Fruit fly (Drosophila melanogaster) whole organism, embryonic: ENCODE measurements around the gene Use1.

ENCODE experiments used
- Antp ChIP-seq: fragments of 200-800 bp; sonication (Bioruptor generic); optimal IDR thresholded peaks from 3 replicates; lab custom pipeline; 2016; ENCODE audit warnings: missing biosample characterization, missing genetic modification characterization
- CG10209 ChIP-seq: fragments of 200-800 bp; sonication (Bioruptor generic); optimal IDR thresholded peaks from 3 replicates; lab custom pipeline; 2017; ENCODE audit warnings: missing biosample characterization, mild to moderate bottlenecking, missing genetic modification characterization, missing genetic modification reagents
- CG10543 ChIP-seq: fragments of 200-800 bp; sonication (Bioruptor generic); optimal IDR thresholded peaks from 3 replicates; lab custom pipeline; 2017; ENCODE audit warnings: missing biosample characterization, mild to moderate bottlenecking, missing genetic modification characterization, moderate library complexity
- CG13296 ChIP-seq: fragments of 200-800 bp; sonication (Bioruptor generic); optimal IDR thresholded peaks from 3 replicates; lab custom pipeline; 2018; ENCODE audit warnings: missing biosample characterization, mild to moderate bottlenecking, missing genetic modification characterization
- CG13424 ChIP-seq: fragments of 200-800 bp; sonication (Bioruptor generic); optimal IDR thresholded peaks from 2 replicates; lab custom pipeline; 2019; ENCODE audit warnings: missing biosample characterization, mild to moderate bottlenecking, missing genetic modification characterization, moderate library complexity
- CG13894 ChIP-seq: fragments of 200-800 bp; sonication (Bioruptor generic); optimal IDR thresholded peaks from 3 replicates; lab custom pipeline; 2018; ENCODE audit warnings: missing biosample characterization, mild to moderate bottlenecking, missing genetic modification characterization, moderate library complexity
- CG14014 ChIP-seq: fragments of 200-800 bp; sonication (Bioruptor generic); IDR thresholded peaks from 2 replicates; pipeline ENCODE4 v1.3.6; 2022; ENCODE audit warnings: missing biosample characterization, missing genetic modification characterization
- CG1832 ChIP-seq: fragments of 200-800 bp; sonication (Bioruptor generic); optimal IDR thresholded peaks from 2 replicates; lab custom pipeline; 2017; ENCODE audit warnings: missing biosample characterization, mild to moderate bottlenecking, missing genetic modification characterization, inconsistent platforms
- CG18764 ChIP-seq: fragments of 200-800 bp; sonication (Bioruptor generic); optimal IDR thresholded peaks from 3 replicates; lab custom pipeline; 2016; ENCODE audit warnings: missing biosample characterization, missing genetic modification characterization
- CG30403 ChIP-seq: fragments of 200-800 bp; sonication (Bioruptor generic); optimal IDR thresholded peaks from 3 replicates; lab custom pipeline; 2016; ENCODE audit warnings: missing biosample characterization, missing genetic modification characterization
- CG31224 ChIP-seq: fragments of 200-800 bp; sonication (Bioruptor generic); IDR thresholded peaks from 2 replicates; pipeline ENCODE4 v1.3.6; 2022; ENCODE audit warnings: missing biosample characterization, missing genetic modification characterization
- CG32767 ChIP-seq: fragments of 200-800 bp; sonication (Bioruptor generic); IDR thresholded peaks from 2 replicates; pipeline ENCODE4 v1.3.6; 2022; ENCODE audit warnings: missing biosample characterization, missing genetic modification characterization
- CG33213 ChIP-seq: fragments of 200-800 bp; sonication (Bioruptor generic); optimal IDR thresholded peaks from 3 replicates; lab custom pipeline; 2016; ENCODE audit warnings: missing biosample characterization, missing genetic modification characterization
- CG3847 ChIP-seq: fragments of 200-800 bp; sonication (Bioruptor generic); IDR thresholded peaks from 2 replicates; pipeline ENCODE4 v1.3.6; 2022; ENCODE audit warnings: missing biosample characterization, missing genetic modification characterization
- CG4707 ChIP-seq: fragments of 200-800 bp; sonication (Bioruptor generic); optimal IDR thresholded peaks from 2 replicates; lab custom pipeline; 2018; ENCODE audit warnings: missing biosample characterization, mild to moderate bottlenecking, missing genetic modification characterization, moderate library complexity
- CG6175 ChIP-seq: fragments of 200-800 bp; sonication (Bioruptor generic); IDR thresholded peaks from 3 replicates; pipeline ENCODE4 v1.3.6; 2022; ENCODE audit warnings: missing biosample characterization, missing genetic modification characterization
- CG6689 ChIP-seq: fragments of 200-800 bp; sonication (Bioruptor generic); IDR thresholded peaks from 2 replicates; pipeline ENCODE4 v1.3.6; 2022; ENCODE audit warnings: missing biosample characterization, missing genetic modification characterization
- CG6765 ChIP-seq: fragments of 200-800 bp; sonication (Bioruptor generic); optimal IDR thresholded peaks from 3 replicates; lab custom pipeline; 2017; ENCODE audit warnings: missing biosample characterization, mild to moderate bottlenecking, missing genetic modification characterization
- CG7928 ChIP-seq: fragments of 200-800 bp; sonication (Bioruptor generic); optimal IDR thresholded peaks from 2 replicates; lab custom pipeline; 2017; ENCODE audit warnings: missing biosample characterization, mild to moderate bottlenecking, missing genetic modification characterization
- CHES-1-like ChIP-seq: fragments of 200-800 bp; sonication (Bioruptor generic); optimal IDR thresholded peaks from 2 replicates; lab custom pipeline; 2016; ENCODE audit warnings: missing biosample characterization, missing genetic modification characterization
- CTCF ChIP-seq: fragments of 200-800 bp; sonication (Bioruptor generic); optimal IDR thresholded peaks from 2 replicates; lab custom pipeline; 2017; ENCODE audit warnings: missing biosample characterization, mild to moderate bottlenecking, missing genetic modification characterization, moderate library complexity
- CrebB ChIP-seq: fragments of 200-800 bp; sonication (Bioruptor generic); optimal IDR thresholded peaks from 3 replicates; lab custom pipeline; 2018; ENCODE audit warnings: missing biosample characterization, mild to moderate bottlenecking, missing genetic modification characterization
- D ChIP-seq, 2 experiments: fragments of 200-800 bp in 1 of 2; fragments of >200 bp in 1 of 2; sonication (Bioruptor generic) in 1 of 2; optimal IDR thresholded peaks; 2 replicates in 1 of 2; 3 replicates in 1 of 2; lab custom pipeline; 2017; ENCODE audit warnings: mild to moderate bottlenecking in 1 of 2, missing biosample characterization in 1 of 2, missing genetic modification characterization in 1 of 2, missing genetic modification reagents in 1 of 2
- Dp ChIP-seq: fragments of 200-800 bp; sonication (Bioruptor generic); optimal IDR thresholded peaks from 2 replicates; lab custom pipeline; 2018; ENCODE audit warnings: missing biosample characterization, mild to moderate bottlenecking, missing genetic modification characterization, moderate library complexity
- Drgx ChIP-seq: fragments of 200-800 bp; sonication (Bioruptor generic); IDR thresholded peaks from 2 replicates; pipeline ENCODE4 v1.3.6; 2022; ENCODE audit warnings: missing biosample characterization, missing genetic modification characterization
- HLH54F ChIP-seq: fragments of 200-800 bp; sonication (Bioruptor generic); optimal IDR thresholded peaks from 3 replicates; lab custom pipeline; 2016; ENCODE audit warnings: missing biosample characterization, missing genetic modification characterization
- Hmr ChIP-seq: fragments of 200-800 bp; sonication (Bioruptor generic); optimal IDR thresholded peaks from 3 replicates; lab custom pipeline; 2017; ENCODE audit warnings: mild to moderate bottlenecking, missing biosample characterization, missing genetic modification reagents, missing genetic modification characterization
- NK7.1 ChIP-seq: fragments of 200-800 bp; sonication (Bioruptor generic); optimal IDR thresholded peaks from 3 replicates; lab custom pipeline; 2016; ENCODE audit warnings: missing biosample characterization, missing genetic modification characterization
- Ptx1 ChIP-seq: fragments of 200-800 bp; sonication (Bioruptor generic); IDR thresholded peaks from 2 replicates; pipeline ENCODE4 v1.3.6; 2022; ENCODE audit warnings: missing biosample characterization, missing genetic modification characterization
- Ssrp ChIP-seq: fragments of 200-800 bp; sonication (Bioruptor generic); optimal IDR thresholded peaks from 2 replicates; lab custom pipeline; 2018; ENCODE audit warnings: missing biosample characterization, mild to moderate bottlenecking, missing genetic modification characterization, moderate library complexity
- Vsx1 ChIP-seq: fragments of 200-800 bp; sonication (Bioruptor generic); optimal IDR thresholded peaks from 2 replicates; lab custom pipeline; 2017; ENCODE audit warnings: missing biosample characterization, mild to moderate bottlenecking, missing genetic modification characterization, missing genetic modification reagents
- bbx ChIP-seq: fragments of 200-800 bp; sonication (Bioruptor generic); IDR thresholded peaks from 2 replicates; pipeline ENCODE4 v1.3.6; 2022; ENCODE audit warnings: missing biosample characterization, missing genetic modification characterization; ENCODE audit not compliant: partially characterized antibody
- ci ChIP-seq: fragments of 200-800 bp; sonication (Bioruptor generic); IDR thresholded peaks from 3 replicates; pipeline ENCODE4 v1.3.6; 2022; ENCODE audit warnings: missing biosample characterization, missing genetic modification characterization
- dpn ChIP-seq, 2 experiments: fragments of 200-800 bp; sonication (Bioruptor generic); optimal IDR thresholded peaks; 3 replicates each; lab custom pipeline; 2016; ENCODE audit warnings: missing biosample characterization in 2 of 2, missing genetic modification characterization in 2 of 2
- eyg ChIP-seq: fragments of 200-800 bp; sonication (Bioruptor generic); optimal IDR thresholded peaks from 3 replicates; lab custom pipeline; 2016; ENCODE audit warnings: missing biosample characterization, missing genetic modification characterization
- gt ChIP-seq: fragments of 200-800 bp; sonication (Bioruptor generic); IDR thresholded peaks from 2 replicates; pipeline ENCODE4 v1.3.6; 2022; ENCODE audit warnings: missing biosample characterization, missing genetic modification characterization
- kni ChIP-seq: fragments of 200-800 bp; sonication (Bioruptor generic); optimal IDR thresholded peaks from 3 replicates; lab custom pipeline; 2017; ENCODE audit warnings: mild to moderate bottlenecking, missing biosample characterization, missing genetic modification reagents, missing genetic modification characterization
- oc ChIP-seq: fragments of 200-800 bp; sonication (Bioruptor generic); optimal IDR thresholded peaks from 2 replicates; lab custom pipeline; 2018; ENCODE audit warnings: missing biosample characterization, mild to moderate bottlenecking, missing genetic modification characterization, moderate library complexity
- pb ChIP-seq: fragments of 200-800 bp; sonication (Bioruptor generic); optimal IDR thresholded peaks from 3 replicates; lab custom pipeline; 2016; ENCODE audit warnings: missing biosample characterization, missing genetic modification characterization
- psq ChIP-seq: fragments of 200-800 bp; sonication (Bioruptor generic); optimal IDR thresholded peaks from 2 replicates; lab custom pipeline; 2017; ENCODE audit warnings: missing biosample characterization, missing genetic modification characterization
- sima ChIP-seq: fragments of 200-800 bp; sonication (Bioruptor generic); optimal IDR thresholded peaks from 2 replicates; lab custom pipeline; 2016; ENCODE audit warnings: missing biosample characterization, missing genetic modification characterization
- sisA ChIP-seq: fragments of 200-800 bp; sonication (Bioruptor generic); IDR thresholded peaks from 2 replicates; pipeline ENCODE4 v1.3.6; 2022; ENCODE audit warnings: missing biosample characterization, missing genetic modification characterization
- slou ChIP-seq: fragments of 200-800 bp; sonication (Bioruptor generic); optimal IDR thresholded peaks from 3 replicates; lab custom pipeline; 2016; ENCODE audit warnings: missing biosample characterization, missing genetic modification characterization
- so ChIP-seq: fragments of 200-800 bp; sonication (Bioruptor generic); IDR thresholded peaks from 3 replicates; pipeline ENCODE4 v1.3.6; 2022; ENCODE audit warnings: missing biosample characterization, missing genetic modification characterization
- ttk ChIP-seq: fragments of 200-800 bp; sonication (Bioruptor generic); IDR thresholded peaks from 2 replicates; pipeline ENCODE4 v2.1.2; 2022; ENCODE audit warnings: missing biosample characterization, missing genetic modification characterization
- twi ChIP-seq: fragments of 200-800 bp; optimal IDR thresholded peaks from 2 replicates; lab custom pipeline; 2019; ENCODE audit warnings: missing biosample characterization, mild to moderate bottlenecking, missing genetic modification characterization, moderate library complexity
- wek ChIP-seq: fragments of 200-800 bp; sonication (Bioruptor generic); optimal IDR thresholded peaks from 3 replicates; lab custom pipeline; 2018; ENCODE audit warnings: missing biosample characterization, mild to moderate bottlenecking, missing genetic modification characterization, moderate library complexity
- zen ChIP-seq: fragments of 200-800 bp; sonication (Bioruptor generic); optimal IDR thresholded peaks from 3 replicates; lab custom pipeline; 2018; ENCODE audit warnings: missing biosample characterization, mild to moderate bottlenecking, missing genetic modification characterization, moderate library complexity

Gene Use1

DNA sequence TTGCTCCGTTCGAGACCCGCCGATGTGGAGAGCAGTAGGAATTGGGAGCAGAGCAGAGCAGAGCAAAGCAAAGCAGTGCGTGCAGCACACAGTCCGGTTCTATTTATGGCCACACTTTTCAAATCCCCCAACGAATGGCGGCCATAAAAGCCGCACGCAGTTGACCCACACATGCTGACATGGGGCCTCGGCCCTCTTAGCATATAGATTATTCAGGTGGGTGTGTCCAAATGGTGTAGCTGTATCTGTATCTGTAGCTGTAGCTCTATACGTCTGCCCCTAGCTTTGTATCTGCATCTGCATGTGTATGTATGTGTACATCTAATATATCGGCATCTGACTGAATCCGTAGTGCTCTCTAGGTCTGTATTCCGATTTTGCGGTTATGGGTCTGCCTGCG is 15.7 kb downstream of the Use1 start (continued):
- TF ChIP-seq slou (GFP tag; lab: Kevin White, UChicago) (no peak), CG30403 (GFP tag; lab: Kevin White, UChicago) (no peak), Ssrp (tag; lab: Kevin White, UChicago) (no peak), CTCF (GFP tag; lab: Kevin White, UChicago) (no peak), D (optimal IDR thresholded peaks at IDR 0.05; lab: Kevin White, UChicago) (no peak), D (GFP tag; optimal IDR thresholded peaks at IDR 0.05; lab: Kevin White, UChicago) (no peak), Antp (no peak), HLH54F (GFP tag; lab: Kevin White, UChicago) (no peak), bbx (GFP tag; lab: Robert Waterston, UW) (peak; percentile 37; the same call in 1 of the 2 replicates), sima (no peak), kni (GFP tag; lab: Kevin White, UChicago) (peak; percentile 55), wek (GFP tag; lab: Kevin White, UChicago) (no peak), CG13296 (no peak), CG1832 (GFP tag; lab: Kevin White, UChicago) (no peak), eyg (no peak), CHES-1-like (GFP tag; lab: Kevin White, UChicago) (no peak), dpn (GFP tag; optimal IDR thresholded peaks at IDR 0.05; lab: Kevin White, UChicago) (no peak), ci (GFP tag; lab: Robert Waterston, UW) (peak; percentile 60; the same call in 1 of the 3 replicates), pb (GFP tag; lab: Kevin White, UChicago) (no peak), sisA (no peak), CrebB (tag; lab: Kevin White, UChicago) (no peak), NK7.1 (GFP tag; lab: Kevin White, UChicago) (no peak), CG4707 (GFP tag; lab: Kevin White, UChicago) (no peak), CG10543 (peak; percentile 47), gt (no peak), Dp (GFP tag; lab: Kevin White, UChicago) (no peak), oc (tag; lab: Kevin White, UChicago) (no peak), ttk (no peak), Hmr (GFP tag; lab: Kevin White, UChicago) (no peak), so (GFP tag; lab: Robert Waterston, UW) (no peak), CG13894 (tag; lab: Kevin White, UChicago) (peak; percentile 76), CG14014 (no peak), CG31224 (no peak), CG13424 (tag; lab: Kevin White, UChicago) (no peak), Vsx1 (GFP tag; lab: Kevin White, UChicago) (no peak), CG6689 (GFP tag; lab: Robert Waterston, UW) (no peak)

DNA sequence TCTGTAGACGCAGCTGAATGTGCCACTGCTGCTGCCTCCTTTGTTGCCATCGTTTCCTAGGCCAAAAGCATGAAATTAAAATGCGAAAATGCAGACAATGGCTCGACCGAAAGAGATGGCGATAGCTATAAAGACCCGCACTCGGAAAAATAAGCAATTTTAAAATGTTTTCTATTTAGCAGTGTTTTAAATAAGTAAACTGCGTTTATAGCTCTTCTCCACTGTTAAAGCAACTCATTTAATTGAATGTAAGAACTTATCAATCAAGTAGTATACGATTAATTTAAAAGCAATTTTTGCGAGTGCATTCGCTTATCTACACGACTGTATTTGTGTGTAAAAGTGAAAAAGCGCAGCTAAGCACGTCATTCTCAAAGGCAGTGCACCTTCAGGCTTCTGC is 17.4 kb downstream of the Use1 start:
- TF ChIP-seq CG6175 (GFP tag; lab: Robert Waterston, UW) = no peak
- no peak for TF ChIP-seq twi (tag; lab: Kevin White, UChicago)
- no peak for TF ChIP-seq psq
- TF ChIP-seq CG18764 (GFP tag; lab: Kevin White, UChicago) = no peak
- TF ChIP-seq Ptx1 (GFP tag; lab: Robert Waterston, UW) = peak; percentile 36
- TF ChIP-seq CG10209 (GFP tag; lab: Kevin White, UChicago) = no peak
- no peak for TF ChIP-seq CG33213
- TF ChIP-seq CG7928 (GFP tag; lab: Kevin White, UChicago) = no peak
- no peak for TF ChIP-seq CG3847 (GFP tag; lab: Robert Waterston, UW)
- 0 out of 2 replicates have a peak, but pooled peaks have one; percentile 9 for TF ChIP-seq CG32767 (GFP tag; lab: Robert Waterston, UW)
- TF ChIP-seq ttk = 0 out of 2 replicates have a peak, but pooled peaks have one; percentile 31
- peak; percentile 59 for TF ChIP-seq Drgx
- TF ChIP-seq zen = no peak
- no peak for TF ChIP-seq CG6765 (GFP tag; lab: Kevin White, UChicago)
